Worm (Caenorhabditis elegans) whole organism, L1 larva: ENCODE data around the gene sprr-2.
A peak's percentile ranks its signal among the peaks of the same experiment; 100 is the strongest.

Experiments used
- C04F5.9 ChIP-seq: sonication (generic microtip); optimal IDR thresholded peaks from 2 replicates; lab custom pipeline; 2016; ENCODE audit warnings: missing genetic modification characterization, missing compliant biosample characterization
- C16A3.4 ChIP-seq: fragments of 150-350 bp; optimal IDR thresholded peaks from 2 replicates; lab custom pipeline; 2014; ENCODE audit warnings: missing biosample characterization, missing genetic modification characterization
- alr-1 ChIP-seq: fragments of 200-800 bp; sonication (Bioruptor generic); optimal IDR thresholded peaks from 2 replicates; lab custom pipeline; 2018; ENCODE audit warnings: borderline replicate concordance, mild to moderate bottlenecking, missing genetic modification characterization, missing compliant biosample characterization
- aly-2 ChIP-seq: fragments of 150-350 bp; optimal IDR thresholded peaks from 2 replicates; lab custom pipeline; 2014; ENCODE audit warnings: missing biosample characterization, missing genetic modification characterization
- blmp-1 ChIP-seq: fragments of 150-350 bp; optimal IDR thresholded peaks from 2 replicates; lab custom pipeline; 2014; ENCODE audit warnings: missing biosample characterization, missing genetic modification characterization
- ceh-8 ChIP-seq: fragments of 200-800 bp; sonication (Bioruptor generic); optimal IDR thresholded peaks from 2 replicates; lab custom pipeline; 2018; ENCODE audit warnings: mild to moderate bottlenecking, missing genetic modification characterization, moderate library complexity, missing compliant biosample characterization
- ceh-82 ChIP-seq, 3 experiments: fragments of 150-350 bp in 1 of 3; sonication (generic microtip) in 2 of 3; optimal IDR thresholded peaks; 2 replicates each; lab custom pipeline; 2014 to 2017; ENCODE audit warnings: missing biosample characterization in 3 of 3, missing genetic modification characterization in 3 of 3
- ceh-88 ChIP-seq: fragments of 200-800 bp; sonication (Bioruptor generic); IDR thresholded peaks from 2 replicates; pipeline ENCODE4 v1.3.6; 2022; ENCODE audit warnings: missing genetic modification characterization, missing compliant biosample characterization
- ces-1 ChIP-seq: fragments of 150-350 bp; optimal IDR thresholded peaks from 2 replicates; lab custom pipeline; 2014; ENCODE audit warnings: missing biosample characterization, missing genetic modification reagents, missing genetic modification characterization
- dsc-1 ChIP-seq: sonication (generic microtip); optimal IDR thresholded peaks from 2 replicates; lab custom pipeline; 2016; ENCODE audit warnings: mild to moderate bottlenecking, missing genetic modification characterization, missing compliant biosample characterization
- efl-1 ChIP-seq, 4 experiments: fragments of 150-350 bp; optimal IDR thresholded peaks in 3 of 4; peaks in 1 of 4; 1 replicate in 1 of 4; 2 replicates in 3 of 4; lab custom pipeline; 2014; ENCODE audit warnings: missing biosample characterization in 2 of 4, missing genetic modification characterization in 2 of 4, missing genetic modification reagents in 2 of 4
- egl-13 ChIP-seq: sonication (generic microtip); optimal IDR thresholded peaks from 2 replicates; lab custom pipeline; 2016; ENCODE audit warnings: missing genotype, missing genetic modification reagents, missing genetic modification characterization, missing compliant biosample characterization
- egl-27 ChIP-seq, 2 experiments: fragments of 150-350 bp in 1 of 2; sonication (generic microtip); optimal IDR thresholded peaks; 3 replicates each; lab custom pipeline; 2017 to 2018; ENCODE audit warnings: missing biosample characterization in 2 of 2, missing genetic modification characterization in 2 of 2, missing genetic modification reagents in 2 of 2
- elt-3 ChIP-seq, 6 experiments: fragments of 150-350 bp in 1 of 6; sonication (generic microtip); optimal IDR thresholded peaks; 2 replicates each; lab custom pipeline; 2017 to 2018; ENCODE audit warnings: missing biosample characterization in 6 of 6, missing genetic modification characterization in 6 of 6, inconsistent platforms in 1 of 6
- ets-5 ChIP-seq: fragments of 200-800 bp; sonication (Bioruptor generic); IDR thresholded peaks from 2 replicates; pipeline ENCODE4 v1.3.6; 2022; ENCODE audit warnings: missing genetic modification characterization, missing compliant biosample characterization
- fkh-10 ChIP-seq: sonication (generic microtip); optimal IDR thresholded peaks from 2 replicates; lab custom pipeline; 2017; ENCODE audit warnings: missing biosample characterization, missing genetic modification reagents, missing genetic modification characterization
- fkh-4 ChIP-seq: sonication (generic microtip); optimal IDR thresholded peaks from 2 replicates; lab custom pipeline; 2016; ENCODE audit warnings: missing compliant biosample characterization, missing genetic modification characterization, borderline replicate concordance
- fkh-8 ChIP-seq: sonication (generic microtip); optimal IDR thresholded peaks from 2 replicates; lab custom pipeline; 2016; ENCODE audit warnings: mild to moderate bottlenecking, missing genetic modification characterization, missing compliant biosample characterization
- fos-1 ChIP-seq: fragments of 150-350 bp; optimal IDR thresholded peaks from 2 replicates; lab custom pipeline; 2014; ENCODE audit warnings: missing biosample characterization, missing genetic modification characterization
- hlh-4 ChIP-seq: sonication (generic microtip); optimal IDR thresholded peaks from 2 replicates; lab custom pipeline; 2016; ENCODE audit warnings: mild to moderate bottlenecking, missing genetic modification characterization, missing compliant biosample characterization
- hpl-2 ChIP-seq: fragments of 150-350 bp; optimal IDR thresholded peaks from 2 replicates; lab custom pipeline; 2014; ENCODE audit warnings: missing biosample characterization, missing genetic modification reagents, missing genetic modification characterization
- isw-1 ChIP-seq: fragments of 200-800 bp; sonication (Bioruptor generic); IDR thresholded peaks from 2 replicates; pipeline ENCODE4 v1.3.6; 2022; ENCODE audit warnings: missing genetic modification characterization, missing compliant biosample characterization
- lin-13 ChIP-seq: fragments of 150-350 bp; optimal IDR thresholded peaks from 2 replicates; lab custom pipeline; 2014; ENCODE audit warnings: missing biosample characterization, missing genetic modification reagents, missing genetic modification characterization
- lin-35 ChIP-seq, 2 experiments: fragments of 150-350 bp; optimal IDR thresholded peaks; 2 replicates each; lab custom pipeline; 2014; ENCODE audit warnings: missing biosample characterization in 2 of 2, missing genetic modification characterization in 2 of 2, missing genetic modification reagents in 2 of 2
- lin-39 ChIP-seq: fragments of 150-350 bp; optimal IDR thresholded peaks from 2 replicates; lab custom pipeline; 2014; ENCODE audit warnings: missing biosample characterization, missing genetic modification reagents, missing genetic modification characterization
- mab-9 ChIP-seq: fragments of 200-800 bp; sonication (Bioruptor generic); IDR thresholded peaks from 2 replicates; pipeline ENCODE4 v1.3.6; 2022; ENCODE audit warnings: missing genetic modification reagents, missing genetic modification characterization, missing compliant biosample characterization
- mep-1 ChIP-seq: fragments of 150-350 bp; optimal IDR thresholded peaks from 2 replicates; lab custom pipeline; 2014; ENCODE audit warnings: missing biosample characterization, missing genetic modification characterization
- nhr-11 ChIP-seq: fragments of 150-350 bp; optimal IDR thresholded peaks from 2 replicates; lab custom pipeline; 2014; ENCODE audit warnings: missing biosample characterization, missing genetic modification characterization
- nhr-237 ChIP-seq: fragments of 150-350 bp; optimal IDR thresholded peaks from 2 replicates; lab custom pipeline; 2014; ENCODE audit warnings: missing biosample characterization, missing genetic modification characterization
- nhr-28 ChIP-seq: fragments of 150-350 bp; optimal IDR thresholded peaks from 2 replicates; lab custom pipeline; 2014; ENCODE audit warnings: missing biosample characterization, missing genetic modification characterization
- nhr-71 ChIP-seq: sonication (generic microtip); optimal IDR thresholded peaks from 2 replicates; lab custom pipeline; 2016; ENCODE audit warnings: mild to moderate bottlenecking, missing genetic modification characterization, moderate library complexity, missing compliant biosample characterization
- nhr-84 ChIP-seq: sonication (generic microtip); optimal IDR thresholded peaks from 2 replicates; lab custom pipeline; 2017; ENCODE audit warnings: missing biosample characterization, missing genetic modification characterization
- nhr-85 ChIP-seq: sonication (generic microtip); peaks from one replicate; lab custom pipeline; 2016; ENCODE audit warnings: missing genetic modification characterization, inconsistent platforms, missing compliant biosample characterization
- nhr-90 ChIP-seq: sonication (generic microtip); optimal IDR thresholded peaks from 2 replicates; lab custom pipeline; 2016; ENCODE audit warnings: mild to moderate bottlenecking, missing genetic modification characterization, missing compliant biosample characterization; ENCODE audit not compliant: poor library complexity
- pag-3 ChIP-seq: sonication (generic microtip); optimal IDR thresholded peaks from 2 replicates; lab custom pipeline; 2017; ENCODE audit warnings: missing genetic modification characterization, mild to moderate bottlenecking, missing compliant biosample characterization, antibody characterized with exemption, borderline replicate concordance; ENCODE audit not compliant: insufficient read depth
- snpc-4 ChIP-seq: fragments of 150-350 bp; optimal IDR thresholded peaks from 2 replicates; lab custom pipeline; 2014; ENCODE audit warnings: missing biosample characterization, missing genetic modification characterization
- sox-4 ChIP-seq: sonication (generic microtip); optimal IDR thresholded peaks from 2 replicates; lab custom pipeline; 2016; ENCODE audit warnings: missing genetic modification characterization, missing compliant biosample characterization
- sptf-1 ChIP-seq: fragments of 150-350 bp; optimal IDR thresholded peaks from 2 replicates; lab custom pipeline; 2014; ENCODE audit warnings: missing biosample characterization, missing genetic modification characterization
- sup-37 ChIP-seq: fragments of 200-800 bp; sonication (Bioruptor generic); optimal IDR thresholded peaks from 2 replicates; lab custom pipeline; 2018; ENCODE audit warnings: mild to moderate bottlenecking, missing genetic modification characterization, missing compliant biosample characterization
- unc-62 ChIP-seq: fragments of 150-350 bp; optimal IDR thresholded peaks from 2 replicates; lab custom pipeline; 2014; ENCODE audit warnings: missing biosample characterization, missing genetic modification reagents, missing genetic modification characterization
- zip-4 ChIP-seq: fragments of 200-800 bp; sonication (Bioruptor generic); optimal IDR thresholded peaks from 2 replicates; lab custom pipeline; 2018; ENCODE audit warnings: mild to moderate bottlenecking, missing genetic modification characterization, moderate library complexity, missing compliant biosample characterization
- ztf-4 ChIP-seq: fragments of 150-350 bp; optimal IDR thresholded peaks from 2 replicates; lab custom pipeline; 2014; ENCODE audit warnings: missing biosample characterization, missing genetic modification characterization

The sprr-2 gene

ce11 chrX:14844481-14844880 is 51.2 kb downstream of the sprr-2 start:
- TF ChIP-seq ceh-8 (GFP tag; lab: Kevin White, UChicago) = no peak
- TF ChIP-seq fkh-8 (tag; lab: Kevin White, UChicago) = peak; percentile 21

DNA sequence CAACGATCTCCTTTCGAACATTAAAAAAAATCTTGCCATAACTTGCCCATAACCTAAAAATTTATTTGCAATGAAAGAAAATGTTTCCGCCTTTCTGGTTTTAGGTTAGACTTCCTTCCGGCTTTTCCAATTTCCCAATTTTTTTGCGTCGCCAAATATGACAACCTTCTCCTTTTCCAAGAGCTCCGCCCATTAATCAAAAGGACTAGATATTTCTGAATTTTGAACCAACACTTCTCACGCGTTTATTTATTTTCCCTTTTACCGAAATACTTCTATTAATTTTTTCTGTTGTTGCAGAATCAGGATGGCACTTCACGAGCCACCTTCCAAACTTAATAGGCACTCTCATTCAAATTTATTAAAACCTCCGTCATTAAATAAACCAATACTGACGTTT is 52.4 kb downstream of the sprr-2 start, which contains the start of gene egrh-1:
Gene egrh-1, plus strand, starts transcription at position 301 of the 400 bp plus-strand sequence.
- TF ChIP-seq aly-2 (tag; lab: Kevin White, UChicago) (no peak), ceh-88 (GFP tag; lab: Robert Waterston, UW) (no peak), ztf-4 (no peak)

DNA sequence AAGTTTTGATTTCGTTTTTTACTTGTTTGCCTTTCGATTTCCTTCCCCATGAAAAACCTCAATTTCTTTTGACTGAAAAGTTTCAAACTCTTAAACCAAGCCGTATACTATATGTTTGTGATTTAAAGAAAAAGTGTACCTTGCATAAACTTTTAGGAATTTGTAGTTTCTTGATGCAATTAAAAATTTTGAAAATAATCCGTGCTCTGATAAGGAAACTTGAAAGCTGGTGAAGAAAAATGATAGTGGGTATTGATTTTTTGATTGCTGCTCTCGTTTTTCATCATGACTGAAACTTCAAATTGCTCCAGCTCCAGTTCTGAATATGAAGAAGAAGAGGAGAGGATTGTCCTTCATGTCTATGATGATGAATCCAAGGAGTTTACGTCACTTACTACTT is 55.8 kb downstream of the sprr-2 start, which contains the start of gene acd-3:
Gene acd-3, plus strand, starts transcription at position 222 of the 400 bp plus-strand sequence.
- TF ChIP-seq hlh-4 (tag; lab: Kevin White, UChicago) (no peak), nhr-85 (tag; lab: Kevin White, UChicago) (peak; percentile 31)

DNA sequence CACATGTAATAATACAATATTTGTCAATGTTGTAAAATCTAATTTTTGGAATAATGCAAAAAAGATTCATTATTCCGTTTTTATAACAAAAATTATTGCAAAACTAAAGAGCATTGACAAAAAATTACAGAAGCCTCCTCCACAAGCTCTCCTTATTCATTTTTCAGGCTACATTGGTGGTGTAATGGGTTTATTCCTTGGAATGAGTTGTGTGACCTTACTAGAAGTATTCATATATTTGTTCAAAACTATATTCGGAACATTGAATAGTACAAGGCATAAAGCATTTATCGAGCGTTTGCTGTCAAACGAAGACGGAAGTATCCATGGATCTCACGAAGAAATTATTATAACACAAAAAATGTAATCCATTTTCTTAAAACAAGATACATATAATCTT is 58.7 kb downstream of the sprr-2 start:
- TF ChIP-seq C04F5.9 (no peak), lin-39 (no peak), lin-13 (GFP tag; lab: Kevin White, UChicago) (no peak), nhr-28 (tag; lab: Kevin White, UChicago) (no peak), sox-4 (tag; lab: Kevin White, UChicago) (no peak), efl-1 (optimal IDR thresholded peaks at IDR 0.05; lab: Kevin White, UChicago) (no peak), efl-1 (GFP tag; optimal IDR thresholded peaks at IDR 0.05 in 1 of 2; lab: Kevin White, UChicago) (peak in 1 of 2 experiments; percentile 91)

ce11 chrX:14853712-14854217 is 60.5 kb downstream of the sprr-2 start, which contains the start of the genes C27C12.1 and C27C12.4:
C27C12.1 (minus strand) TSS chrX:14853762.
C27C12.4 (plus strand) TSS chrX:14854086.
- TF ChIP-seq isw-1 (GFP tag; lab: Robert Waterston, UW) = peak; percentile 76
- no peak for TF ChIP-seq unc-62 (GFP tag; lab: Kevin White, UChicago)
- peak; percentile 43 for TF ChIP-seq sup-37 (GFP tag; lab: Kevin White, UChicago)
- TF ChIP-seq nhr-237 (tag; lab: Kevin White, UChicago) = no peak
- TF ChIP-seq fos-1 (tag; lab: Kevin White, UChicago) = peak; percentile 55
- no peak for TF ChIP-seq sptf-1 (tag; lab: Kevin White, UChicago)
- TF ChIP-seq egl-27 (tag; optimal IDR thresholded peaks at IDR 0.05; lab: Kevin White, UChicago) = no peak
- TF ChIP-seq ceh-8 (GFP tag; lab: Kevin White, UChicago) = peak; percentile 25
- TF ChIP-seq fkh-4 = peak; percentile 63
- peak; percentile 47 for TF ChIP-seq nhr-11 (tag; lab: Kevin White, UChicago)
- no peak for TF ChIP-seq nhr-84
- peak; percentile 54 for TF ChIP-seq lin-39
- peak; percentile 82 to 90 (median 84) for TF ChIP-seq ceh-82 (tag; optimal IDR thresholded peaks at IDR 0.05; lab: Kevin White, UChicago)
- no peak for TF ChIP-seq pag-3 (tag; lab: Kevin White, UChicago)
- no peak for TF ChIP-seq hlh-4 (tag; lab: Kevin White, UChicago)
- peak in 3 of 6 experiments; percentile 44 to 70 (median 67) for TF ChIP-seq elt-3 (tag; optimal IDR thresholded peaks at IDR 0.05; lab: Kevin White, UChicago)
- peak; percentile 90 for TF ChIP-seq nhr-90 (tag; lab: Kevin White, UChicago)
- peak; percentile 83 for TF ChIP-seq mab-9
- TF ChIP-seq fkh-10 (GFP tag; lab: Kevin White, UChicago) = peak; percentile 90
- peak; percentile 59 for TF ChIP-seq blmp-1 (tag; lab: Kevin White, UChicago)
- TF ChIP-seq ces-1 (GFP tag; lab: Kevin White, UChicago) = no peak
- peak; percentile 80 to 86 for TF ChIP-seq efl-1 (optimal IDR thresholded peaks at IDR 0.05; lab: Kevin White, UChicago)
- peak; percentile 67 to 95 for TF ChIP-seq efl-1 (GFP tag; optimal IDR thresholded peaks at IDR 0.05 in 1 of 2; lab: Kevin White, UChicago)
- TF ChIP-seq alr-1 (tag; lab: Kevin White, UChicago) = no peak
- TF ChIP-seq ets-5 = no peak
- peak; percentile 13 for TF ChIP-seq hpl-2 (GFP tag; lab: Kevin White, UChicago)
- peak; percentile 54 for TF ChIP-seq zip-4 (GFP tag; lab: Kevin White, UChicago)
- peak; percentile 95 for TF ChIP-seq nhr-71 (tag; lab: Kevin White, UChicago)
- 0 out of 2 replicates have a peak, but pooled peaks have one; percentile 47 for TF ChIP-seq ceh-88 (GFP tag; lab: Robert Waterston, UW)
- peak; percentile 75 to 88 for TF ChIP-seq lin-35 (GFP tag; optimal IDR thresholded peaks at IDR 0.05; lab: Kevin White, UChicago)
- peak; percentile 93 for TF ChIP-seq mep-1 (tag; lab: Kevin White, UChicago)
- peak; percentile 79 for TF ChIP-seq egl-13 (tag; lab: Kevin White, UChicago)
- peak; percentile 45 for TF ChIP-seq aly-2 (tag; lab: Kevin White, UChicago)
- peak; percentile 83 for TF ChIP-seq dsc-1
- peak; percentile 86 for TF ChIP-seq snpc-4
- peak; percentile 92 for TF ChIP-seq C16A3.4 (tag; lab: Kevin White, UChicago)
